Worm (Caenorhabditis elegans) whole organism, mixed stage, embryonic: ENCODE measurements around the gene C17F4.11.

ENCODE experiments used
- M03D4.4 ChIP-seq: sonication (generic microtip); optimal IDR thresholded peaks from 2 replicates; lab custom pipeline; 2017; ENCODE audit warnings: mild to moderate bottlenecking, missing genetic modification characterization, missing compliant biosample characterization
- bed-3 ChIP-seq: fragments of 200-800 bp; sonication (Bioruptor generic); optimal IDR thresholded peaks from 3 replicates; lab custom pipeline; 2018; ENCODE audit warnings: mild to moderate bottlenecking, missing genetic modification characterization, moderate library complexity, missing compliant biosample characterization
- blmp-1 ChIP-seq: fragments of 150-350 bp; optimal IDR thresholded peaks from 2 replicates; lab custom pipeline; 2014; ENCODE audit warnings: missing biosample characterization, missing genetic modification characterization
- ceh-39 ChIP-seq: fragments of 150-350 bp; optimal IDR thresholded peaks from 2 replicates; lab custom pipeline; 2014; ENCODE audit warnings: missing biosample characterization, missing genetic modification characterization
- ceh-43 ChIP-seq: fragments of 200-800 bp; sonication (Bioruptor generic); optimal IDR thresholded peaks from 2 replicates; lab custom pipeline; 2018; ENCODE audit warnings: mild to moderate bottlenecking, missing genetic modification characterization, moderate library complexity, missing compliant biosample characterization
- ceh-83 ChIP-seq: fragments of 200-800 bp; sonication (Bioruptor generic); optimal IDR thresholded peaks from 2 replicates; lab custom pipeline; 2018; ENCODE audit warnings: mild to moderate bottlenecking, missing genetic modification characterization, missing compliant biosample characterization
- cnd-1 ChIP-seq: fragments of 200-800 bp; sonication (Bioruptor generic); optimal IDR thresholded peaks from 2 replicates; lab custom pipeline; 2018; ENCODE audit warnings: mild to moderate bottlenecking, missing genetic modification characterization, missing compliant biosample characterization
- drap-1 ChIP-seq: fragments of 200-800 bp; sonication (Bioruptor generic); optimal IDR thresholded peaks from 3 replicates; lab custom pipeline; 2018; ENCODE audit warnings: mild to moderate bottlenecking, missing genetic modification characterization, missing compliant biosample characterization
- elt-1 ChIP-seq: sonication (generic microtip); optimal IDR thresholded peaks from 2 replicates; lab custom pipeline; 2017; ENCODE audit warnings: missing genetic modification characterization, mild to moderate bottlenecking, missing compliant biosample characterization, antibody characterized with exemption, moderate library complexity, borderline replicate concordance; ENCODE audit not compliant: insufficient read depth
- elt-3 ChIP-seq: fragments of 150-350 bp; optimal IDR thresholded peaks from 2 replicates; lab custom pipeline; 2014; ENCODE audit warnings: missing biosample characterization, missing genetic modification characterization
- flh-1 ChIP-seq: fragments of 200-800 bp; sonication (Bioruptor generic); optimal IDR thresholded peaks from 2 replicates; lab custom pipeline; 2018; ENCODE audit warnings: mild to moderate bottlenecking, missing genetic modification characterization, moderate library complexity, missing compliant biosample characterization
- ham-2 ChIP-seq: fragments of 200-800 bp; sonication (Bioruptor generic); optimal IDR thresholded peaks from 2 replicates; lab custom pipeline; 2018; ENCODE audit warnings: mild to moderate bottlenecking, missing genetic modification characterization, missing compliant biosample characterization
- hlh-1 ChIP-seq: fragments of 150-350 bp; optimal IDR thresholded peaks from 2 replicates; lab custom pipeline; 2014; ENCODE audit warnings: missing biosample characterization, missing genetic modification reagents, missing genetic modification characterization
- lin-13 ChIP-seq: fragments of 150-350 bp; optimal IDR thresholded peaks from 2 replicates; lab custom pipeline; 2014; ENCODE audit warnings: missing biosample characterization, missing genetic modification characterization
- lin-32 ChIP-seq: fragments of 200-800 bp; sonication (Bioruptor generic); optimal IDR thresholded peaks from 2 replicates; lab custom pipeline; 2018; ENCODE audit warnings: mild to moderate bottlenecking, missing genetic modification characterization, missing compliant biosample characterization
- lsy-2 ChIP-seq: fragments of 150-350 bp; optimal IDR thresholded peaks from 2 replicates; lab custom pipeline; 2014; ENCODE audit warnings: missing biosample characterization, missing genetic modification characterization
- mab-5 ChIP-seq: fragments of 150-350 bp; optimal IDR thresholded peaks from 2 replicates; lab custom pipeline; 2014; ENCODE audit warnings: missing biosample characterization, missing genetic modification characterization
- mls-2 ChIP-seq: sonication (generic microtip); optimal IDR thresholded peaks from 2 replicates; lab custom pipeline; 2016; ENCODE audit warnings: mild to moderate bottlenecking, missing genetic modification characterization, moderate library complexity, missing compliant biosample characterization
- nhr-12 ChIP-seq: fragments of 150-350 bp; optimal IDR thresholded peaks from 2 replicates; lab custom pipeline; 2014; ENCODE audit warnings: missing biosample characterization, missing genetic modification characterization
- nhr-2 ChIP-seq: fragments of 150-350 bp; optimal IDR thresholded peaks from 2 replicates; lab custom pipeline; 2014; ENCODE audit warnings: missing biosample characterization, missing genetic modification characterization
- nhr-237 ChIP-seq: fragments of 150-350 bp; optimal IDR thresholded peaks from 2 replicates; lab custom pipeline; 2014; ENCODE audit warnings: missing biosample characterization, missing genetic modification characterization
- nhr-28 ChIP-seq: fragments of 150-350 bp; optimal IDR thresholded peaks from 2 replicates; lab custom pipeline; 2014; ENCODE audit warnings: missing biosample characterization, missing genetic modification characterization
- nhr-76 ChIP-seq: sonication (generic microtip); optimal IDR thresholded peaks from 2 replicates; lab custom pipeline; 2017; ENCODE audit warnings: missing biosample characterization, missing genetic modification characterization
- sem-2 ChIP-seq: fragments of 200-800 bp; sonication (Bioruptor generic); optimal IDR thresholded peaks from 2 replicates; lab custom pipeline; 2018; ENCODE audit warnings: mild to moderate bottlenecking, missing genetic modification characterization, missing compliant biosample characterization
- snpc-4 ChIP-seq: fragments of 150-350 bp; optimal IDR thresholded peaks from 2 replicates; lab custom pipeline; 2014; ENCODE audit warnings: missing biosample characterization, missing genetic modification characterization
- sptf-1 ChIP-seq: sonication (generic microtip); optimal IDR thresholded peaks from 2 replicates; lab custom pipeline; 2017; ENCODE audit warnings: mild to moderate bottlenecking, missing genetic modification characterization, moderate library complexity, missing compliant biosample characterization
- tbx-8 ChIP-seq: fragments of 200-800 bp; sonication (Bioruptor generic); optimal IDR thresholded peaks from 2 replicates; lab custom pipeline; 2018; ENCODE audit warnings: mild to moderate bottlenecking, missing genetic modification characterization, moderate library complexity, missing compliant biosample characterization
- unc-120 ChIP-seq: sonication (generic microtip); optimal IDR thresholded peaks from 2 replicates; lab custom pipeline; 2017; ENCODE audit warnings: missing genetic modification characterization, missing compliant biosample characterization; ENCODE audit not compliant: poor library complexity, severe bottlenecking
- unc-62 ChIP-seq: fragments of 150-350 bp; optimal IDR thresholded peaks from 2 replicates; lab custom pipeline; 2014; ENCODE audit warnings: missing biosample characterization, missing genetic modification reagents, missing genetic modification characterization
- zip-8 ChIP-seq: fragments of 150-350 bp; optimal IDR thresholded peaks from 2 replicates; lab custom pipeline; 2014; ENCODE audit warnings: missing biosample characterization, missing genetic modification characterization
- ztf-11 ChIP-seq: fragments of 150-350 bp; optimal IDR thresholded peaks from 2 replicates; lab custom pipeline; 2014; ENCODE audit warnings: missing biosample characterization, missing genetic modification characterization

Gene C17F4.11

ce11 chrII:3240207-3240606, 2.9 kb downstream of the C17F4.11 start, which contains the start of gene C17F4.3:
TSS of gene C17F4.3 (plus strand) at chrII:3240507.
- no peak for TF ChIP-seq cnd-1 (tag; lab: Kevin White, UChicago)
- TF ChIP-seq tbx-8 (GFP tag; lab: Kevin White, UChicago): no peak
- no peak for TF ChIP-seq drap-1 (GFP tag; lab: Kevin White, UChicago)
- TF ChIP-seq ztf-11 (tag; lab: Kevin White, UChicago): no peak
- no peak for TF ChIP-seq bed-3 (GFP tag; lab: Kevin White, UChicago)

- TF ChIP-seq lsy-2 (tag; lab: Kevin White, UChicago) (no peak), flh-1 (GFP tag; lab: Kevin White, UChicago) (no peak), nhr-76 (tag; lab: Kevin White, UChicago) (no peak), nhr-237 (no peak), nhr-28 (no peak), mab-5 (tag; lab: Kevin White, UChicago) (no peak), blmp-1 (tag; lab: Kevin White, UChicago) (peak; percentile 10), unc-62 (GFP tag; lab: Kevin White, UChicago) (no peak), snpc-4 (tag; lab: Kevin White, UChicago) (no peak), lin-13 (tag; lab: Kevin White, UChicago) (no peak), ham-2 (GFP tag; lab: Kevin White, UChicago) (no peak), bed-3 (GFP tag; lab: Kevin White, UChicago) (no peak), ceh-43 (GFP tag; lab: Kevin White, UChicago) (no peak), elt-3 (peak; percentile 88)
Measured at ce11 chrII:3241842-3242241, 4.6 kb downstream of the C17F4.11 start.

ce11 chrII:3244070-3244469, 6.8 kb downstream of the C17F4.11 start, which contains the start of gene C17F4.12:
TSS of gene C17F4.12 (minus strand) at chrII:3244170.
- no peak for TF ChIP-seq hlh-1
- no peak for TF ChIP-seq tbx-8 (GFP tag; lab: Kevin White, UChicago)
- TF ChIP-seq lsy-2 (tag; lab: Kevin White, UChicago): no peak
- TF ChIP-seq M03D4.4: no peak
- TF ChIP-seq sptf-1 (tag; lab: Kevin White, UChicago): no peak
- no peak for TF ChIP-seq snpc-4 (tag; lab: Kevin White, UChicago)
- no peak for TF ChIP-seq unc-120 (tag; lab: Kevin White, UChicago)
- TF ChIP-seq mls-2: no peak
- no peak for TF ChIP-seq nhr-76 (tag; lab: Kevin White, UChicago)
- no peak for TF ChIP-seq nhr-237
- no peak for TF ChIP-seq flh-1 (GFP tag; lab: Kevin White, UChicago)
- TF ChIP-seq elt-3: no peak
- TF ChIP-seq ceh-83 (GFP tag; lab: Kevin White, UChicago): no peak
- TF ChIP-seq elt-1 (tag; lab: Kevin White, UChicago): no peak
- no peak for TF ChIP-seq ceh-39
- no peak for TF ChIP-seq lin-32 (GFP tag; lab: Kevin White, UChicago)
- no peak for TF ChIP-seq nhr-12 (tag; lab: Kevin White, UChicago)
- TF ChIP-seq, all 35 proteins: peak for 0

- TF ChIP-seq sptf-1 (tag; lab: Kevin White, UChicago) (no peak), elt-3 (no peak), mls-2 (no peak), elt-1 (tag; lab: Kevin White, UChicago) (no peak), unc-62 (GFP tag; lab: Kevin White, UChicago) (no peak), ceh-83 (GFP tag; lab: Kevin White, UChicago) (no peak), sem-2 (GFP tag; lab: Kevin White, UChicago) (no peak), lsy-2 (tag; lab: Kevin White, UChicago) (no peak), nhr-237 (no peak), ham-2 (GFP tag; lab: Kevin White, UChicago) (no peak), nhr-2 (tag; lab: Kevin White, UChicago) (no peak), blmp-1 (tag; lab: Kevin White, UChicago) (no peak), nhr-12 (tag; lab: Kevin White, UChicago) (no peak), ceh-39 (no peak), snpc-4 (tag; lab: Kevin White, UChicago) (no peak), hlh-1 (no peak), ztf-11 (tag; lab: Kevin White, UChicago) (no peak), bed-3 (GFP tag; lab: Kevin White, UChicago) (no peak)
Measured at ce11 chrII:3244758-3245157, 7.5 kb downstream of the C17F4.11 start.

DNA sequence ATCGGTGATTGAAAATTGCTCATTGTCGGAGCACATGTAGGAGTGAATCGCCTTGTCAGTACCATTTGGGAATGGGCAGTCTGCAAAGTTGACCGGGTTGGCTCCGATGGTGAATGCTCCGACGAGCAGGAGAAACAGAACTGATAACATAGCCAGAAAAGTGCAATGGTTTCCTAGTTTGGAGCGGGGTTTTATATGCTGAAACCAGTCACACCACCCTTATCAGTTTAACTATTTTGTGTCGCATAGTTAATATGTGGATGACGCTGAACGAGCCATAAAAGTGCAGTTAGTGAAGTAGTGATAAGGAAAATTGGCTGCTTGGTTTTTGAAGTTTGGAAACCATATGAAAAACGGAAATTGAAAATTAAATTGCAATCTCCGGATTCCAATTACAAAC, 8.6 kb downstream of the C17F4.11 start, which contains the start of gene C17F4.7:
C17F4.7 (minus strand) TSS at position 180 of the 400 bp plus-strand sequence.
- TF ChIP-seq zip-8 (tag; lab: Kevin White, UChicago) (no peak), ceh-43 (GFP tag; lab: Kevin White, UChicago) (no peak), lsy-2 (tag; lab: Kevin White, UChicago) (no peak), sptf-1 (tag; lab: Kevin White, UChicago) (no peak), flh-1 (GFP tag; lab: Kevin White, UChicago) (no peak), mab-5 (tag; lab: Kevin White, UChicago) (no peak), drap-1 (GFP tag; lab: Kevin White, UChicago) (no peak), nhr-2 (tag; lab: Kevin White, UChicago) (no peak), bed-3 (GFP tag; lab: Kevin White, UChicago) (no peak), nhr-237 (no peak), ham-2 (GFP tag; lab: Kevin White, UChicago) (no peak), elt-3 (no peak), hlh-1 (no peak), unc-62 (GFP tag; lab: Kevin White, UChicago) (no peak), nhr-76 (tag; lab: Kevin White, UChicago) (no peak)
- TF ChIP-seq, all 35 proteins: peak for 0
